Worm (Caenorhabditis elegans) whole organism, L2 larva: ENCODE measurements around the gene srh-244.

Experiments
- ama-1 ChIP-seq: fragments of 150-350 bp; optimal IDR thresholded peaks from 2 replicates; lab custom pipeline; 2018; ENCODE audit warnings: inconsistent platforms
- ceh-82 ChIP-seq: fragments of 150-350 bp; optimal IDR thresholded peaks from 2 replicates; lab custom pipeline; 2014; ENCODE audit warnings: missing biosample characterization, missing genetic modification characterization
- nhr-12 ChIP-seq: fragments of 150-350 bp; optimal IDR thresholded peaks from 2 replicates; lab custom pipeline; 2014; ENCODE audit warnings: missing biosample characterization, missing genetic modification characterization
- nhr-23 ChIP-seq: fragments of 150-350 bp; optimal IDR thresholded peaks from 2 replicates; lab custom pipeline; 2014; ENCODE audit warnings: missing biosample characterization, missing genetic modification reagents, missing genetic modification characterization
- unc-62 ChIP-seq: fragments of 150-350 bp; optimal IDR thresholded peaks from 2 replicates; lab custom pipeline; 2014; ENCODE audit warnings: missing biosample characterization, missing genetic modification reagents, missing genetic modification characterization

DNA sequence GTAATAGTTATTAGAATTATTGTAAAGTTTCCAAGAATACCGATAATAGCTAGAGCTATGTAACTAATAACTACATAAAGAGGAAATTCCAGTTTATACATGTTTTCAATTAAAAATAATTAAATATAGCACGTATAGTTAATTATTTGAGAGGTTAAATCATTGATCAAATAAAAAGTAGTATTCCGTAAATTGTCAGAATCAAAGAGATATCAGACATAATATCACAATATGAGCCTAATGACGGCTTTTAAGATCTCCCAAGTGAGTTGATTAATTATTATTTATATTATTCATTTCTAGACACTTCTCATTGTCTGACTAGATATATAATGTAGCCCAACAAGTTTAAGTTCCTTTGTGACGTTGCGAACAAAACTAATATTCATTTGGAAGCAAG is 35.8 kb downstream of the srh-244 start, which contains the start of gene srsx-24:
- TF ChIP-seq unc-62 (GFP tag; lab: Kevin White, UChicago): no peak
- TF ChIP-seq ama-1 (lab: Kevin White, UChicago): no peak
- TF ChIP-seq ceh-82 (tag; lab: Kevin White, UChicago): no peak
- no peak for TF ChIP-seq nhr-23
- TF ChIP-seq nhr-12 (tag; lab: Kevin White, UChicago): no peak
